Fruit fly (Drosophila melanogaster) whole organism, embryonic: ENCODE measurements around the gene wfs1.

Source experiments
- Antp ChIP-seq: fragments of 200-800 bp; sonication (Bioruptor generic); optimal IDR thresholded peaks from 3 replicates; lab custom pipeline; 2016; ENCODE audit warnings: missing biosample characterization, missing genetic modification characterization
- Blimp-1 ChIP-seq: fragments of 200-800 bp; sonication (Bioruptor generic); optimal IDR thresholded peaks from 3 replicates; lab custom pipeline; 2018; ENCODE audit warnings: missing biosample characterization, missing genetic modification characterization, mild to moderate bottlenecking, moderate library complexity, missing genetic modification reagents
- CG10543 ChIP-seq: fragments of 200-800 bp; sonication (Bioruptor generic); optimal IDR thresholded peaks from 3 replicates; lab custom pipeline; 2017; ENCODE audit warnings: missing biosample characterization, mild to moderate bottlenecking, missing genetic modification characterization, moderate library complexity
- CG11504 ChIP-seq: fragments of 200-800 bp; sonication (Bioruptor generic); optimal IDR thresholded peaks from 3 replicates; lab custom pipeline; 2019; ENCODE audit warnings: missing biosample characterization, mild to moderate bottlenecking, missing genetic modification characterization, moderate library complexity
- CG11695 ChIP-seq: fragments of 200-800 bp; sonication (Bioruptor generic); IDR thresholded peaks from 3 replicates; pipeline ENCODE4 v1.3.6; 2022; ENCODE audit warnings: missing biosample characterization, missing genetic modification characterization
- CG11723 ChIP-seq: fragments of 200-800 bp; sonication (Bioruptor generic); optimal IDR thresholded peaks from 2 replicates; lab custom pipeline; 2017; ENCODE audit warnings: missing biosample characterization, mild to moderate bottlenecking, missing genetic modification characterization
- CG12299 ChIP-seq: fragments of 200-800 bp; sonication (Bioruptor generic); optimal IDR thresholded peaks from 2 replicates; lab custom pipeline; 2018; ENCODE audit warnings: missing biosample characterization, mild to moderate bottlenecking, missing genetic modification characterization
- CG13775 ChIP-seq: fragments of 200-800 bp; sonication (Bioruptor generic); optimal IDR thresholded peaks from 3 replicates; lab custom pipeline; 2017; ENCODE audit warnings: missing biosample characterization, mild to moderate bottlenecking, missing genetic modification characterization
- CG14710 ChIP-seq: fragments of 200-800 bp; sonication (Bioruptor generic); optimal IDR thresholded peaks from 3 replicates; lab custom pipeline; 2019; ENCODE audit warnings: missing biosample characterization, mild to moderate bottlenecking, missing genetic modification characterization, moderate library complexity
- CG1603 ChIP-seq: fragments of 200-800 bp; sonication (Bioruptor generic); optimal IDR thresholded peaks from 2 replicates; lab custom pipeline; 2019; ENCODE audit warnings: missing biosample characterization, mild to moderate bottlenecking, missing genetic modification characterization, moderate library complexity
- CG16813 ChIP-seq: fragments of 200-800 bp; sonication (Bioruptor generic); IDR thresholded peaks from 3 replicates; pipeline ENCODE4 v1.3.6; 2022; ENCODE audit warnings: missing biosample characterization, missing genetic modification characterization; ENCODE audit not compliant: partially characterized antibody
- CG17186 ChIP-seq: fragments of 200-800 bp; sonication (Bioruptor generic); optimal IDR thresholded peaks from 3 replicates; lab custom pipeline; 2017; ENCODE audit warnings: missing biosample characterization, missing genetic modification reagents, missing genetic modification characterization
- CG17361 ChIP-seq: fragments of 200-800 bp; sonication (Bioruptor generic); IDR thresholded peaks from 3 replicates; pipeline ENCODE4 v1.3.6; 2022; ENCODE audit warnings: missing biosample characterization, missing genetic modification characterization
- CG17385 ChIP-seq: fragments of 200-800 bp; sonication (Bioruptor generic); optimal IDR thresholded peaks from 3 replicates; lab custom pipeline; 2018; ENCODE audit warnings: missing biosample characterization, mild to moderate bottlenecking, missing genetic modification characterization
- CG17612 ChIP-seq: fragments of 200-800 bp; sonication (Bioruptor generic); IDR thresholded peaks from 2 replicates; pipeline ENCODE4 v1.3.6; 2022; ENCODE audit warnings: missing biosample characterization, missing genetic modification characterization
- CG34422 ChIP-seq: fragments of 200-800 bp; sonication (Bioruptor generic); IDR thresholded peaks from 3 replicates; pipeline ENCODE4 v1.3.6; 2022; ENCODE audit warnings: missing biosample characterization, missing genetic modification characterization
- CG4404 ChIP-seq: fragments of 200-800 bp; sonication (Bioruptor generic); IDR thresholded peaks from 2 replicates; pipeline ENCODE4 v1.3.6; 2022; ENCODE audit warnings: missing biosample characterization, missing genetic modification characterization
- CG4707 ChIP-seq: fragments of 200-800 bp; sonication (Bioruptor generic); optimal IDR thresholded peaks from 2 replicates; lab custom pipeline; 2018; ENCODE audit warnings: missing biosample characterization, mild to moderate bottlenecking, missing genetic modification characterization, moderate library complexity
- CG9932 ChIP-seq: fragments of 200-800 bp; sonication (Bioruptor generic); IDR thresholded peaks from 2 replicates; pipeline ENCODE4 v1.3.6; 2022; ENCODE audit warnings: missing biosample characterization, missing genetic modification characterization
- GATAe ChIP-seq: fragments of 200-800 bp; sonication (Bioruptor generic); conservative IDR thresholded peaks from 2 replicates; pipeline ENCODE4 v1.3.6; 2022; ENCODE audit warnings: missing biosample characterization, missing genetic modification characterization
- Gsc ChIP-seq: fragments of 200-800 bp; sonication (Bioruptor generic); IDR thresholded peaks from 2 replicates; pipeline ENCODE4 v1.3.6; 2022; ENCODE audit warnings: missing biosample characterization, missing genetic modification characterization
- Gug ChIP-seq: fragments of 200-800 bp; sonication (Bioruptor generic); IDR thresholded peaks from 4 replicates; pipeline ENCODE4 v1.3.6; 2022; ENCODE audit warnings: missing biosample characterization, missing genetic modification characterization
- Hmr ChIP-seq: fragments of 200-800 bp; sonication (Bioruptor generic); optimal IDR thresholded peaks from 3 replicates; lab custom pipeline; 2017; ENCODE audit warnings: mild to moderate bottlenecking, missing biosample characterization, missing genetic modification reagents, missing genetic modification characterization
- NC2α ChIP-seq: fragments of 200-800 bp; sonication (Bioruptor generic); optimal IDR thresholded peaks from 2 replicates; lab custom pipeline; 2016; ENCODE audit warnings: missing biosample characterization, missing genetic modification characterization
- Scr ChIP-seq: fragments of 200-800 bp; sonication (Bioruptor generic); IDR thresholded peaks from 2 replicates; pipeline ENCODE4 v1.3.6; 2022; ENCODE audit warnings: missing biosample characterization, missing genetic modification characterization; ENCODE audit not compliant: partially characterized antibody
- Sry-δ ChIP-seq: fragments of 200-800 bp; sonication (Bioruptor generic); optimal IDR thresholded peaks from 2 replicates; lab custom pipeline; 2016; ENCODE audit warnings: missing biosample characterization, missing genetic modification characterization
- Trl ChIP-seq, 3 experiments: fragments of >200 bp in 2 of 3; fragments of 200-800 bp in 1 of 3; sonication (Bioruptor generic) in 1 of 3; optimal IDR thresholded peaks; 2 replicates in 1 of 3; 3 replicates in 2 of 3; lab custom pipeline; 2016 to 2017; ENCODE audit warnings: missing biosample characterization in 1 of 3, missing genetic modification characterization in 1 of 3
- ab ChIP-seq: fragments of 200-800 bp; sonication (Bioruptor generic); optimal IDR thresholded peaks from 2 replicates; lab custom pipeline; 2016; ENCODE audit warnings: missing biosample characterization, missing genetic modification characterization
- amos ChIP-seq: fragments of 200-800 bp; sonication (Bioruptor generic); IDR thresholded peaks from 2 replicates; pipeline ENCODE4 v1.3.6; 2022; ENCODE audit warnings: missing biosample characterization, missing genetic modification characterization; ENCODE audit not compliant: partially characterized antibody
- hkb ChIP-seq, 2 experiments: fragments of 200-800 bp in 1 of 2; fragments of >200 bp in 1 of 2; sonication (Bioruptor generic) in 1 of 2; IDR thresholded peaks in 1 of 2; optimal IDR thresholded peaks in 1 of 2; 2 replicates each; pipeline versions ENCODE4 v1.3.6 to Lab custom; 2017 to 2022; ENCODE audit warnings: missing biosample characterization in 1 of 2, missing genetic modification characterization in 1 of 2
- jing ChIP-seq: fragments of 200-800 bp; sonication (Bioruptor generic); optimal IDR thresholded peaks from 2 replicates; lab custom pipeline; 2018; ENCODE audit warnings: missing biosample characterization, mild to moderate bottlenecking, missing genetic modification characterization
- ken ChIP-seq: fragments of 200-800 bp; sonication (Bioruptor generic); IDR thresholded peaks from 3 replicates; pipeline ENCODE4 v1.3.6; 2022; ENCODE audit warnings: missing biosample characterization, missing genetic modification characterization
- knrl ChIP-seq: fragments of 200-800 bp; sonication (Bioruptor generic); IDR thresholded peaks from 3 replicates; pipeline ENCODE4 v1.3.6; 2022; ENCODE audit warnings: missing biosample characterization, missing genetic modification characterization; ENCODE audit not compliant: partially characterized antibody
- lilli ChIP-seq: fragments of 200-800 bp; sonication (Bioruptor generic); optimal IDR thresholded peaks from 3 replicates; lab custom pipeline; 2016; ENCODE audit warnings: missing biosample characterization, missing genetic modification characterization
- maf-S ChIP-seq: fragments of 200-800 bp; sonication (Bioruptor generic); optimal IDR thresholded peaks from 2 replicates; lab custom pipeline; 2016; ENCODE audit warnings: missing biosample characterization, missing genetic modification characterization
- mld ChIP-seq: fragments of 200-800 bp; sonication (Bioruptor generic); IDR thresholded peaks from 3 replicates; pipeline ENCODE4 v1.3.6; 2022; ENCODE audit warnings: missing biosample characterization, missing genetic modification characterization; ENCODE audit not compliant: partially characterized antibody
- nerfin-2 ChIP-seq: fragments of 200-800 bp; sonication (Bioruptor generic); IDR thresholded peaks from 2 replicates; pipeline ENCODE4 v1.3.6; 2022; ENCODE audit warnings: missing biosample characterization, missing genetic modification characterization; ENCODE audit not compliant: partially characterized antibody
- nmo ChIP-seq: fragments of 200-800 bp; sonication (Bioruptor generic); optimal IDR thresholded peaks from 2 replicates; lab custom pipeline; 2018; ENCODE audit warnings: missing biosample characterization, mild to moderate bottlenecking, missing genetic modification characterization, moderate library complexity
- nom ChIP-seq: fragments of 200-800 bp; sonication (Bioruptor generic); optimal IDR thresholded peaks from 2 replicates; lab custom pipeline; 2017; ENCODE audit warnings: missing biosample characterization, missing genetic modification characterization, mild to moderate bottlenecking, moderate library complexity, missing genetic modification reagents
- otp ChIP-seq: fragments of 200-800 bp; sonication (Bioruptor generic); IDR thresholded peaks from 3 replicates; pipeline ENCODE4, ENCODE4 v1.3.6; 2022; ENCODE audit warnings: missing biosample characterization, missing genetic modification characterization
- p53 ChIP-seq: fragments of 200-800 bp; sonication (Bioruptor generic); optimal IDR thresholded peaks from 2 replicates; lab custom pipeline; 2016; ENCODE audit warnings: missing biosample characterization, missing genetic modification characterization
- row ChIP-seq: fragments of 200-800 bp; sonication (Bioruptor generic); IDR thresholded peaks from 3 replicates; pipeline ENCODE4 v1.3.6; 2022; ENCODE audit warnings: missing biosample characterization, missing genetic modification characterization
- run ChIP-seq: fragments of 200-800 bp; sonication (Bioruptor generic); optimal IDR thresholded peaks from 3 replicates; lab custom pipeline; 2018; ENCODE audit warnings: missing biosample characterization, mild to moderate bottlenecking, missing genetic modification characterization
- sisA ChIP-seq: fragments of 200-800 bp; sonication (Bioruptor generic); IDR thresholded peaks from 2 replicates; pipeline ENCODE4 v1.3.6; 2022; ENCODE audit warnings: missing biosample characterization, missing genetic modification characterization
- tna ChIP-seq: fragments of 200-800 bp; sonication (Bioruptor generic); IDR thresholded peaks from 2 replicates; pipeline ENCODE4 v1.3.6; 2022; ENCODE audit warnings: missing biosample characterization, missing genetic modification characterization; ENCODE audit not compliant: partially characterized antibody
- twi ChIP-seq: fragments of 200-800 bp; optimal IDR thresholded peaks from 2 replicates; lab custom pipeline; 2019; ENCODE audit warnings: missing biosample characterization, mild to moderate bottlenecking, missing genetic modification characterization, moderate library complexity
- unc-4 ChIP-seq: fragments of 200-800 bp; sonication (Bioruptor generic); IDR thresholded peaks from 2 replicates; pipeline ENCODE4 v1.3.6; 2022; ENCODE audit warnings: missing biosample characterization, missing genetic modification characterization; ENCODE audit not compliant: partially characterized antibody
- zfh2 ChIP-seq: fragments of 200-800 bp; sonication (Bioruptor generic); optimal IDR thresholded peaks from 2 replicates; lab custom pipeline; 2016; ENCODE audit warnings: missing biosample characterization, missing genetic modification characterization

Gene wfs1

dm6 chr3R:22726771-22727455, 36.7 kb upstream of the wfs1 start, which contains the start of gene CG45049 (continued):
- no peak for TF ChIP-seq jing
- peak in 1 of 2 experiments; percentile 69 for TF ChIP-seq Trl (optimal IDR thresholded peaks at IDR 0.05; lab: Kevin White, UChicago)
- no peak for TF ChIP-seq Trl (GFP tag; optimal IDR thresholded peaks at IDR 0.05; lab: Kevin White, UChicago)
- no peak for TF ChIP-seq p53 (GFP tag; lab: Kevin White, UChicago)
- TF ChIP-seq NC2α (GFP tag; lab: Kevin White, UChicago), result no peak
- no peak for TF ChIP-seq nom (GFP tag; lab: Kevin White, UChicago)
- no peak for TF ChIP-seq Hmr (GFP tag; lab: Kevin White, UChicago)
- no peak for TF ChIP-seq ken (GFP tag; lab: Robert Waterston, UW)
- no peak for TF ChIP-seq CG11723 (GFP tag; lab: Kevin White, UChicago)
- TF ChIP-seq Gug (GFP tag; lab: Robert Waterston, UW), result peak; percentile 32; the same call in 1 of the 4 replicates
- TF ChIP-seq ab (GFP tag; lab: Kevin White, UChicago), result no peak
- no peak for TF ChIP-seq run
- no peak for TF ChIP-seq CG17385 (GFP tag; lab: Kevin White, UChicago)
- TF ChIP-seq twi (tag; lab: Kevin White, UChicago), result no peak
- peak; percentile 31; the same call in 1 of the 3 replicates for TF ChIP-seq CG17361
- peak; percentile 0 for TF ChIP-seq CG14710 (tag; lab: Kevin White, UChicago)
- TF ChIP-seq CG10543 (GFP tag; lab: Kevin White, UChicago), result peak; percentile 23
- no peak for TF ChIP-seq CG4707 (GFP tag; lab: Kevin White, UChicago)
- TF ChIP-seq CG17186, result no peak
- TF ChIP-seq Antp, result no peak
- peak; percentile 25 for TF ChIP-seq nmo (GFP tag; lab: Kevin White, UChicago)
- no peak for TF ChIP-seq Gsc
- no peak for TF ChIP-seq CG17612
- TF ChIP-seq lilli (GFP tag; lab: Kevin White, UChicago), result peak; percentile 34
- peak; percentile 86; the same call in 2 of the 3 replicates for TF ChIP-seq mld
- TF ChIP-seq zfh2 (GFP tag; lab: Kevin White, UChicago), result peak; percentile 10
- TF ChIP-seq unc-4, result peak; percentile 78
- TF ChIP-seq nerfin-2, result peak; percentile 87
- no peak for TF ChIP-seq CG13775 (GFP tag; lab: Kevin White, UChicago)
- peak; percentile 65 for TF ChIP-seq CG9932 (GFP tag; lab: Robert Waterston, UW)
- no peak for TF ChIP-seq GATAe (GFP tag; lab: Robert Waterston, UW)
- TF ChIP-seq maf-S, result no peak
- peak; percentile 89 for TF ChIP-seq Sry-δ (GFP tag; lab: Kevin White, UChicago)
- no peak for TF ChIP-seq hkb (optimal IDR thresholded peaks at IDR 0.05; lab: Kevin White, UChicago)
- no peak for TF ChIP-seq hkb (GFP tag; IDR thresholded peaks at IDR 0.05; lab: Robert Waterston, UW)
- no peak for TF ChIP-seq sisA
- TF ChIP-seq CG16813 (GFP tag; lab: Robert Waterston, UW), result peak; percentile 90
- peak; percentile 91 for TF ChIP-seq knrl (GFP tag; lab: Robert Waterston, UW)
- peak; percentile 92 for TF ChIP-seq Scr (GFP tag; lab: Robert Waterston, UW)
- no peak for TF ChIP-seq CG4404 (GFP tag; lab: Robert Waterston, UW)
- TF ChIP-seq Blimp-1 (GFP tag; lab: Kevin White, UChicago), result no peak
- TF ChIP-seq CG12299, result no peak
- no peak for TF ChIP-seq CG11504 (tag; lab: Kevin White, UChicago)
- peak; percentile 96 for TF ChIP-seq amos (GFP tag; lab: Robert Waterston, UW)
- no peak for TF ChIP-seq CG11695 (GFP tag; lab: Robert Waterston, UW)
- peak; percentile 91 for TF ChIP-seq tna (GFP tag; lab: Robert Waterston, UW)
- no peak for TF ChIP-seq otp (GFP tag; lab: Robert Waterston, UW)
- TF ChIP-seq CG34422 (GFP tag; lab: Robert Waterston, UW), result no peak
- TF ChIP-seq row (GFP tag; lab: Robert Waterston, UW), result peak; percentile 66
- peak; percentile 26 for TF ChIP-seq CG1603
